Fruit fly (Drosophila melanogaster) Kc167 (cell line): ENCODE data around the gene CG46427.

Experiments
- Myc ChIP-seq: fragments of >200 bp; optimal IDR thresholded peaks from 2 replicates; lab custom pipeline; 2017; ENCODE audit warnings: missing external identifiers
- Sin3A ChIP-seq: fragments of >200 bp; optimal IDR thresholded peaks from 2 replicates; lab custom pipeline; 2018; ENCODE audit warnings: missing external identifiers
- h ChIP-seq: fragments of >200 bp; optimal IDR thresholded peaks from 3 replicates; lab custom pipeline; 2018; ENCODE audit warnings: missing external identifiers
- insv ChIP-seq: fragments of >200 bp; optimal IDR thresholded peaks from 3 replicates; lab custom pipeline; 2018; ENCODE audit warnings: missing external identifiers
- psq ChIP-seq: fragments of >200 bp; optimal IDR thresholded peaks from 2 replicates; lab custom pipeline; 2017; ENCODE audit warnings: missing external identifiers
- ttk ChIP-seq: sonication (Bioruptor generic); optimal IDR thresholded peaks from 2 replicates; lab custom pipeline; 2017; ENCODE audit warnings: missing external identifiers

Gene CG46427

dm6 chr3R:12425510-12426309 is 13.2 kb downstream of the CG46427 start, which contains the start of gene Pp1-87B:
Pp1-87B (minus strand) TSS chr3R:12425917.
- no peak for TF ChIP-seq Myc (lab: Kevin White, UChicago)
- no peak for TF ChIP-seq insv (lab: Kevin White, UChicago)
- TF ChIP-seq Sin3A (lab: Kevin White, UChicago): peak; percentile 32
- TF ChIP-seq ttk (lab: Kevin White, UChicago): no peak
- TF ChIP-seq h (lab: Kevin White, UChicago): no peak
- peak; percentile 100 for TF ChIP-seq psq

DNA sequence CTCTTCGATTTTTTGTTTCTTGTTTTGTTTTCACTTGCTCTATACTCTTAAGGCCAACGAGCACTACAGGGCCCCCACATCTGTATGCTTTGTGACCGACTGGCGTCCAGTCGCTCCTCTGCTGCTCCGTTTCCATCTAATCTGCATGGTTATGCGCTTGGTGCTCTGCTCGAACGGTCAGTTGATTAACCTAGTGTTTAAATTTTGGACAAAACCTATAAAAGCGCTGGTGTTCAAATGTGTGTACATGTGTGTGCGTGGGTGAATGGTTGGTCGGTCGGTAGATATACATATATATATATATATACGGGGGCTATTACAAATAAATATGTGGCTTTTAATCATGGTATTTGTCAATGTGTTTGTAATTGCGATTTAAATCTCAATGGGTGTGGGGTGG is 14.9 kb downstream of the CG46427 start:
- no peak for TF ChIP-seq Sin3A (lab: Kevin White, UChicago)
- TF ChIP-seq ttk (lab: Kevin White, UChicago): no peak
- TF ChIP-seq Myc (lab: Kevin White, UChicago): no peak
- no peak for TF ChIP-seq psq
- TF ChIP-seq insv (lab: Kevin White, UChicago): no peak
- no peak for TF ChIP-seq h (lab: Kevin White, UChicago)

DNA sequence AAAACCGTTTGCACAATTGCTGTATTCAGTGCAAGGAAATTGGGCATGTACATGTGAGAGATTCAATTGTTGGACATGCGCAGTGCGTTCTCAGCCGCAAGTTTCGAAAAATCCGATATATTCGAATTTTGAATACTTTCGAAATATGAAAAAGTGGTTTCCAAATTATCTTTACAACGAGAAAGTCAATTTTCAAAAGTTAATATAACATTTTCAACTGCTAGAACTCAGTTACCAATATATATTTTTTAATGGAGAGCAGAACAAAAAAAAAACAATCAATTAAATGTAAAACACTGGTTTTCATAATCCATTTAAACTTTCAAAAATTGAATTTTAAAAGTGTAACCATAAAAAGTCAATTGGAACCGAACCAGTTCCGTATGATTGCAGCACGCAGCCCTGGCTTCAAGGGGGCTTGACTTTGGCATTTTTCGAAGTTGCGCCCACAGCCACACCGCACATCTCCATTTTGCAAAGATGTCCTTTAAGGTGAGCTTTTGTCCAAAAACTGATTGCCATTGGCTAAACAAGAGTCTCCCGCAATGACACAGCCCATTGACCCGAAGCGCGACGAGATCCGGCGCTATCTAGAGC is 16.5 kb downstream of the CG46427 start, which contains the start of the genes Scgbeta and CG17202:
Scgbeta (minus strand) TSS at position 51 of the 597 bp plus-strand sequence.
CG17202 (plus strand) TSS at position 390 of the 597 bp plus-strand sequence.
- no peak for TF ChIP-seq ttk (lab: Kevin White, UChicago)
- TF ChIP-seq h (lab: Kevin White, UChicago): no peak

- no peak for TF ChIP-seq Sin3A (lab: Kevin White, UChicago)
- no peak for TF ChIP-seq h (lab: Kevin White, UChicago)
- no peak for TF ChIP-seq psq
- no peak for TF ChIP-seq Myc (lab: Kevin White, UChicago)
- no peak for TF ChIP-seq insv (lab: Kevin White, UChicago)
- no peak for TF ChIP-seq ttk (lab: Kevin White, UChicago)
Observed at dm6 chr3R:12413274-12413958, 25.5 kb downstream of the CG46427 start, which contains the start of the genes Dip-C and pps. Dip-C (minus strand) TSS chr3R:12413759. pps (plus strand) TSS chr3R:12413828.

DNA sequence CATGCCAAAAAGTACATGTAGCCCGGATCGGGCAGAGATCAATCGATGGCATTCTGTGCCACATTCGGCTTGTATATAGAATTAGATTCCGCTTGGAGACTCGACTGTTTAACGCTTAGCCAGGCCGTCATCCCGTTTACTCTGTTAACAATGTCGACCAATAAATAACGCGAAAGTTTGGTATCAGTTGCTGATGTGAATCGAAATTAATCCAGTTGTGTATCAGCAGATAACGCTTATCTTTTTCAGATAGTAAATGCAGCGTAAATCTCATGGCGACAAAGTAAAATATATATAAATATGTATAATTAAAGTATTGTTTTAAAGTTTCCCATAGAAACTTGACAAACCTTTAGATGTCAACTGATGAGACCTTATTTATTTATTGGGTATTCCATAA is 27.5 kb downstream of the CG46427 start:
- TF ChIP-seq Sin3A (lab: Kevin White, UChicago): no peak
- no peak for TF ChIP-seq insv (lab: Kevin White, UChicago)
- TF ChIP-seq h (lab: Kevin White, UChicago): no peak
- no peak for TF ChIP-seq psq
- TF ChIP-seq ttk (lab: Kevin White, UChicago): no peak
- TF ChIP-seq Myc (lab: Kevin White, UChicago): no peak

dm6 chr3R:12408160-12408559 is 30.8 kb downstream of the CG46427 start, which contains the start of gene CG5196:
CG5196 (plus strand) TSS chr3R:12408316.
- TF ChIP-seq ttk (lab: Kevin White, UChicago) (no peak), psq (no peak), Myc (lab: Kevin White, UChicago) (no peak), h (lab: Kevin White, UChicago) (no peak), insv (lab: Kevin White, UChicago) (no peak), Sin3A (lab: Kevin White, UChicago) (no peak)

DNA sequence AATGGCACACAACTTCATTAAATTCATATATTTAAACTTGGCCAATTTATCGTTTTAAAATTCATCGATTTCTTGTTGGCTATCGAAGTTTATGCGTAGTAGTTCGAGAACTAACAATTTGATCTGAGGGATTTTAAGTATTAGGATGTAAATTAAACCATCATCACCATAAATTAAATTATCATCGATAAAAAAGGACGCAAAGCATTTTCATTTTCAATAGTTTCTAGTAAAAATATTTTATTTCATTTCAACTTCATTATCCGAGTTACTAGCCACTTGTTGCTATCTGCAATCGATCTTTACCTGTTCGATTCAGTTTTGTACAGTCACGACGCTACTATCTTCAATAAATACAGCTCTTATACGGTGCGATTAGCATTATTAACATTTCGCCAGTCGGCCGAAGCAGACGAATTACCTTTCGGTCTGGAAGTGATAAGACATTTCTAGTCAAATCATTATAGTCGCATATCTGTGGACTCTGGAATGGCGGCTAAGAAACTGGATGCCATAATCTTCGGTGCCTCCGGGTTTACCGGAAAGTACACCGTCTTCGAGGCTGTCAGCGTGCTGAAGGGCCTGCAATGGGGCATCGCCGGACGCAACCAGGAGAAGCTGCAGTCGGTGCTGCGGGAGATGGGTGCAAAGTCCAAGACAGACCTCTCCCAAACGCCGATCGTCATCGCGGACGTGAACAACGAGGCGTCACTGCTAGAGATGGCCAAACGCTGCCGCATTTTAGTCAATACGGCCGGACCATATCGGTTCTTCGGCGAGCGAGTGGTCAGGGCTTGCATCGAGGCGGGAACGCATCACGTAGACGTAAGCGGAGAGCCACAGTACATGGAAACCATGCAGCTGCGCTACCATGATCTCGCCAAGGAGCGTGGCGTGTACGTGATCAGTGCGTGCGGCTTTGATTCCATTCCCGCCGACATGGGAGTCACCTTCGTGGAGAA is 32.4 kb downstream of the CG46427 start, which contains the start of gene CG5167:
CG5167 (plus strand) TSS at position 298 of the 962 bp plus-strand sequence.
- no peak for TF ChIP-seq Myc (lab: Kevin White, UChicago)
- no peak for TF ChIP-seq ttk (lab: Kevin White, UChicago)

dm6 chr3R:12405928-12406234 is 33.1 kb downstream of the CG46427 start, which contains the start of gene Cyp9f2:
Cyp9f2 (minus strand) TSS chr3R:12406028.
- TF ChIP-seq Myc (lab: Kevin White, UChicago) (no peak), insv (lab: Kevin White, UChicago) (no peak)

- TF ChIP-seq ttk (lab: Kevin White, UChicago): no peak
Observed at dm6 chr3R:12405134-12405533, 33.8 kb downstream of the CG46427 start.

DNA sequence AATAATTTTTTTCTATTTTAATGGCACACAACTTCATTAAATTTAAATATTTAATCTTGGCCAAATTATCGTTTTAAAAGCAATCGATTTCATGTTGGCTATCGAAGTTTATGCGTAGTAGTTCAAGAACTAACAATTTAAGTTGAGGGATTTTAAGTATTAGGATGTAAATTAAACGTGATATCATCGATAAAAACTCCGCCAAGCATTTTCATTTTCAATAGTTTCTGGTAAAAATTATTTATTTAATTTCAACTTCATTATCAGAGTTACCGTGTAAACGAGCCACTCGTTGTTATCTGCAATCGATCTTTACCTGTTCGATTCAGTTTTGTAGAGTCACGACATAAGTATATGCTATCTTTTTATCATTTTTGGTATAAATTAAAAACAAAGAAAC is 36.0 kb downstream of the CG46427 start:
- TF ChIP-seq ttk (lab: Kevin White, UChicago) (no peak), h (lab: Kevin White, UChicago) (no peak), Myc (lab: Kevin White, UChicago) (no peak), Sin3A (lab: Kevin White, UChicago) (no peak), insv (lab: Kevin White, UChicago) (no peak), psq (no peak)

DNA sequence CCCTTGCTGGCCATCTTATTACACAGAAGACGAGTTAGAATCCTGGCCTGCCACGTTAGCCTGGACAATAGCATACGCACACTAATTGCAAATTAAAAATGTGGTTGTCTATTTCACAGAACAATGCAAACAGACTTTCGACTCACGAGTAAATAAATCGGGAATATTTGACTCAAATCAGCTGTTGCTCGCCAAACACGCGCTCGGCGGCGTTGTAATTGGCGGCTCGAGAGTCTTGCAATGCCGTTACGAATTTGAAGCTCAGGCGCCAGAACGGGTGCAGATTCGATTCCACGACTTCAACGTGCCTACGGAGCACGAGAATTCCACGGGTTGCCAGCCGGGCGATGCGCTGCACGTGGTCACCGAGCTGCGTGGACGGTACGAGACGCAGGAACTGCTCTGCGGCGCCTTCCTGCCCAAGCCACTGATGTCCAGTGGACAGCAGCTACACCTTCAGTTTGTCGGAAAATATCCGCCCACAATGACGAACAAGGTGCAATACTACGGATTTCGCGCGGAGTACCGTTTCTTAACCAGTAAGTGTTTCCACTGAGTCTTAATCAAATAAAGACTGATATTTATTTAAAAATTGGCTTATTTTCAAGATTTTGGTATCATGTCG is 37.2 kb downstream of the CG46427 start, which contains the start of gene DNAlig3:
DNAlig3 (minus strand) TSS at position 168 of the 625 bp plus-strand sequence.
- TF ChIP-seq insv (lab: Kevin White, UChicago) (peak; percentile 84), Sin3A (lab: Kevin White, UChicago) (no peak)
